Fruit fly (Drosophila melanogaster) whole organism: Measurements from ENCODE around the gene CG11529.

Experiments used
- CG8478 ChIP-seq: fragments of >200 bp; optimal IDR thresholded peaks from 2 replicates; lab custom pipeline; 2018; ENCODE audit warnings: inconsistent platforms
- Dll ChIP-seq: fragments of >200 bp; optimal IDR thresholded peaks from 2 replicates; lab custom pipeline; 2017
- pan ChIP-seq: fragments of >200 bp; optimal IDR thresholded peaks from 2 replicates; lab custom pipeline; 2017
- psq ChIP-seq: fragments of >200 bp; optimal IDR thresholded peaks from 2 replicates; lab custom pipeline; 2017
- usp ChIP-seq: fragments of >200 bp; optimal IDR thresholded peaks from 2 replicates; lab custom pipeline; 2017; ENCODE audit warnings: missing biosample characterization, missing genetic modification characterization, mixed read lengths

DNA sequence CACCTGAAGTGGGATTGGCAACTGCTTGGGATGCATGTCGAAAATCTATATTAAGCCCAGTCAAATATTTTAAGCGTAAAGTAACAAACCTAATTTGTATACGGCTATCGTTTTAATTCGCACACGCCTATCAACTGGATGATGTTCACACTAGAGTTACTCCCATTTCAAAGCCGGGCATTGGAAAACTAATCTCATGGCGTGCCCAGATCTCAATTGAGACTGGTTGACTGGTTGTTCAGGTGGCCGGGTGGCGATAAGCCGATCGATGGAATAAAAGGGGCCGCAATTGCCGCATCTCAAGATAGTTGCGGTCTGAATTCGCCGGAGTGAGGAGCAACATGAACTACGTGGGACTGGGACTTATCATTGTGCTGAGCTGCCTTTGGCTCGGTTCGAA is 9.1 kb upstream of the CG11529 start, which contains the start of gene Est-6:
- no peak for TF ChIP-seq psq (lab: Kevin White, UChicago)
- no peak for TF ChIP-seq CG8478 (lab: Kevin White, UChicago)
- no peak for TF ChIP-seq pan (lab: Kevin White, UChicago)
- no peak for TF ChIP-seq usp (GFP tag; lab: Kevin White, UChicago)
- no peak for TF ChIP-seq Dll (lab: Kevin White, UChicago)
